Worm (Caenorhabditis elegans) whole organism, L4/young adult: ENCODE results near the gene Y56A3A.41.

Experiments
- W03F9.2 ChIP-seq: fragments of 150-350 bp; optimal IDR thresholded peaks from 2 replicates; lab custom pipeline; 2014; ENCODE audit warnings: missing biosample characterization, missing genetic modification characterization
- dao-5 ChIP-seq: sonication (generic microtip); optimal IDR thresholded peaks from 2 replicates; lab custom pipeline; 2016; ENCODE audit warnings: missing genotype, missing genetic modification characterization, moderate library complexity, missing compliant biosample characterization
- him-1 ChIP-seq: sonication (generic microtip); optimal IDR thresholded peaks from 2 replicates; lab custom pipeline; 2016; ENCODE audit warnings: missing genotype, missing genetic modification reagents, missing genetic modification characterization, missing compliant biosample characterization

ce11 chrIII:11891335-11891734 is 1.5 kb downstream of the Y56A3A.41 start, which contains the start of gene faah-5:
- no peak for TF ChIP-seq dao-5 (tag; lab: Kevin White, UChicago)
- no peak for TF ChIP-seq him-1 (tag; lab: Kevin White, UChicago)
- no peak for TF ChIP-seq W03F9.2 (tag; lab: Kevin White, UChicago)
